Worm (Caenorhabditis elegans) whole organism, late embryonic: ENCODE data around the gene rpl-36.A.

Experiments
- ceh-45 ChIP-seq: fragments of 200-800 bp; sonication (Bioruptor generic); IDR thresholded peaks from 2 replicates; pipeline ENCODE4 v1.3.6; 2022; ENCODE audit warnings: missing genetic modification reagents, missing genetic modification characterization, missing compliant biosample characterization
- ceh-48 ChIP-seq: sonication (generic microtip); optimal IDR thresholded peaks from 2 replicates; lab custom pipeline; 2016; ENCODE audit warnings: missing genetic modification characterization, inconsistent platforms, missing compliant biosample characterization
- che-1 ChIP-seq: sonication (generic microtip); optimal IDR thresholded peaks from 2 replicates; lab custom pipeline; 2016; ENCODE audit warnings: mild to moderate bottlenecking, missing genetic modification characterization, missing compliant biosample characterization
- dmd-4 ChIP-seq: sonication (generic microtip); optimal IDR thresholded peaks from 2 replicates; lab custom pipeline; 2016; ENCODE audit warnings: borderline replicate concordance, missing genetic modification characterization, missing compliant biosample characterization
- elt-2 ChIP-seq: sonication (generic microtip); optimal IDR thresholded peaks from 2 replicates; lab custom pipeline; 2016; ENCODE audit warnings: missing genetic modification reagents, missing genetic modification characterization, missing compliant biosample characterization
- gmeb-2 ChIP-seq: sonication (generic microtip); optimal IDR thresholded peaks from 2 replicates; lab custom pipeline; 2016; ENCODE audit warnings: missing genetic modification characterization, inconsistent platforms, missing compliant biosample characterization
- madf-2 ChIP-seq: sonication (generic microtip); optimal IDR thresholded peaks from 2 replicates; lab custom pipeline; 2017; ENCODE audit warnings: missing genetic modification characterization, missing compliant biosample characterization
- nhr-11 ChIP-seq: fragments of 150-350 bp; optimal IDR thresholded peaks from 2 replicates; lab custom pipeline; 2014; ENCODE audit warnings: missing biosample characterization, missing genetic modification characterization
- pha-4 ChIP-seq: fragments of 150-350 bp; optimal IDR thresholded peaks from 2 replicates; lab custom pipeline; 2018; ENCODE audit warnings: missing biosample characterization, missing genetic modification reagents, missing genetic modification characterization
- rnt-1 ChIP-seq: sonication (generic microtip); optimal IDR thresholded peaks from 2 replicates; lab custom pipeline; 2016; ENCODE audit warnings: missing genetic modification characterization, missing compliant biosample characterization
- unc-55 ChIP-seq: sonication (generic microtip); optimal IDR thresholded peaks from 2 replicates; lab custom pipeline; 2017; ENCODE audit warnings: missing biosample characterization, missing genetic modification reagents, missing genetic modification characterization

- TF ChIP-seq unc-55 (GFP tag; lab: Kevin White, UChicago), result no peak
- no peak for TF ChIP-seq che-1
- no peak for TF ChIP-seq nhr-11 (tag; lab: Kevin White, UChicago)
- TF ChIP-seq dmd-4 (tag; lab: Kevin White, UChicago), result no peak
- TF ChIP-seq elt-2 (tag; lab: Kevin White, UChicago), result no peak
- no peak for TF ChIP-seq madf-2 (tag; lab: Kevin White, UChicago)
- TF ChIP-seq ceh-48, result no peak
- no peak for TF ChIP-seq pha-4
- no peak for TF ChIP-seq rnt-1 (tag; lab: Kevin White, UChicago)
- no peak for TF ChIP-seq gmeb-2 (tag; lab: Kevin White, UChicago)
- no peak for TF ChIP-seq ceh-45
Measured at ce11 chrII:11094431-11094830, 2.6 kb downstream of the rpl-36.A start.
